Fruit fly (Drosophila melanogaster) whole organism, embryonic: ENCODE results near the gene AMPdeam.

Experiments
- Bdp1 ChIP-seq: fragments of 200-800 bp; sonication (Bioruptor generic); optimal IDR thresholded peaks from 3 replicates; lab custom pipeline; 2016; ENCODE audit warnings: missing biosample characterization, missing genetic modification characterization
- BtbVII ChIP-seq: fragments of 200-800 bp; sonication (Bioruptor generic); optimal IDR thresholded peaks from 3 replicates; lab custom pipeline; 2017; ENCODE audit warnings: missing biosample characterization, mild to moderate bottlenecking, missing genetic modification characterization
- CG10147 ChIP-seq: fragments of 200-800 bp; sonication (Bioruptor generic); optimal IDR thresholded peaks from 2 replicates; lab custom pipeline; 2019; ENCODE audit warnings: missing biosample characterization, mild to moderate bottlenecking, missing genetic modification characterization, moderate library complexity
- CG11723 ChIP-seq: fragments of 200-800 bp; sonication (Bioruptor generic); optimal IDR thresholded peaks from 2 replicates; lab custom pipeline; 2017; ENCODE audit warnings: missing biosample characterization, mild to moderate bottlenecking, missing genetic modification characterization
- CG12219 ChIP-seq: fragments of 200-800 bp; sonication (Bioruptor generic); optimal IDR thresholded peaks from 3 replicates; lab custom pipeline; 2018; ENCODE audit warnings: missing biosample characterization, mild to moderate bottlenecking, missing genetic modification characterization
- CG14710 ChIP-seq: fragments of 200-800 bp; sonication (Bioruptor generic); optimal IDR thresholded peaks from 3 replicates; lab custom pipeline; 2019; ENCODE audit warnings: missing biosample characterization, mild to moderate bottlenecking, missing genetic modification characterization, moderate library complexity
- CG15601 ChIP-seq: fragments of 200-800 bp; sonication (Bioruptor generic); optimal IDR thresholded peaks from 3 replicates; lab custom pipeline; 2019; ENCODE audit warnings: missing biosample characterization, mild to moderate bottlenecking, missing genetic modification characterization, moderate library complexity
- CG17186 ChIP-seq: fragments of 200-800 bp; sonication (Bioruptor generic); optimal IDR thresholded peaks from 3 replicates; lab custom pipeline; 2017; ENCODE audit warnings: missing biosample characterization, missing genetic modification reagents, missing genetic modification characterization
- CG1832 ChIP-seq: fragments of 200-800 bp; sonication (Bioruptor generic); optimal IDR thresholded peaks from 2 replicates; lab custom pipeline; 2017; ENCODE audit warnings: missing biosample characterization, mild to moderate bottlenecking, missing genetic modification characterization, inconsistent platforms
- CG2116 ChIP-seq: fragments of 200-800 bp; sonication (Bioruptor generic); optimal IDR thresholded peaks from 3 replicates; lab custom pipeline; 2018; ENCODE audit warnings: missing biosample characterization, mild to moderate bottlenecking, missing genetic modification characterization
- CG2202 ChIP-seq: fragments of 200-800 bp; sonication (Bioruptor generic); optimal IDR thresholded peaks from 2 replicates; lab custom pipeline; 2018; ENCODE audit warnings: missing biosample characterization, mild to moderate bottlenecking, missing genetic modification characterization
- CG4328 ChIP-seq: fragments of 200-800 bp; sonication (Bioruptor generic); optimal IDR thresholded peaks from 3 replicates; lab custom pipeline; 2017; ENCODE audit warnings: missing biosample characterization, missing genetic modification reagents, missing genetic modification characterization
- CG4617 ChIP-seq: fragments of 200-800 bp; sonication (Bioruptor generic); optimal IDR thresholded peaks from 3 replicates; lab custom pipeline; 2016; ENCODE audit warnings: missing biosample characterization, missing genetic modification characterization, borderline replicate concordance
- CG5953 ChIP-seq: fragments of 200-800 bp; sonication (Bioruptor generic); IDR thresholded peaks from 2 replicates; pipeline ENCODE4 v1.3.6; 2022; ENCODE audit warnings: missing biosample characterization, missing genetic modification characterization
- CG8281 ChIP-seq: fragments of 200-800 bp; sonication (Bioruptor generic); optimal IDR thresholded peaks from 2 replicates; lab custom pipeline; 2018; ENCODE audit warnings: missing biosample characterization, mild to moderate bottlenecking, missing genetic modification characterization, moderate library complexity
- CG8290 ChIP-seq, 3 experiments: fragments of 200-800 bp; sonication (Bioruptor generic); optimal IDR thresholded peaks; 2 replicates each; lab custom pipeline; 2016 to 2019; ENCODE audit warnings: missing biosample characterization in 3 of 3, missing genetic modification characterization in 3 of 3, mild to moderate bottlenecking in 2 of 3, moderate library complexity in 1 of 3
- CG8478 ChIP-seq: fragments of >200 bp; optimal IDR thresholded peaks from 2 replicates; lab custom pipeline; 2018
- CoRest ChIP-seq: fragments of 200-800 bp; sonication (Bioruptor generic); optimal IDR thresholded peaks from 3 replicates; lab custom pipeline; 2018; ENCODE audit warnings: missing biosample characterization, mild to moderate bottlenecking, missing genetic modification characterization, moderate library complexity
- Drgx ChIP-seq: fragments of 200-800 bp; sonication (Bioruptor generic); IDR thresholded peaks from 2 replicates; pipeline ENCODE4 v1.3.6; 2022; ENCODE audit warnings: missing biosample characterization, missing genetic modification characterization
- E2f2 ChIP-seq: fragments of 200-800 bp; sonication (Bioruptor generic); IDR thresholded peaks from 2 replicates; pipeline ENCODE4 v1.3.6; 2022; ENCODE audit warnings: missing biosample characterization, missing genetic modification characterization
- NC2β ChIP-seq: fragments of 200-800 bp; sonication (Bioruptor generic); optimal IDR thresholded peaks from 2 replicates; lab custom pipeline; 2016; ENCODE audit warnings: missing biosample characterization, missing genetic modification characterization
- Nf-YB ChIP-seq: fragments of 200-800 bp; sonication (Bioruptor generic); optimal IDR thresholded peaks from 3 replicates; lab custom pipeline; 2019; ENCODE audit warnings: missing biosample characterization, mild to moderate bottlenecking, missing genetic modification characterization, moderate library complexity
- bcd ChIP-seq: fragments of 200-800 bp; sonication (Bioruptor generic); optimal IDR thresholded peaks from 2 replicates; lab custom pipeline; 2017; ENCODE audit warnings: missing biosample characterization, mild to moderate bottlenecking, missing genetic modification characterization
- bsh ChIP-seq, 2 experiments: fragments of 200-800 bp; sonication (Bioruptor generic); optimal IDR thresholded peaks; 2 replicates each; lab custom pipeline; 2017 to 2018; ENCODE audit warnings: mild to moderate bottlenecking in 2 of 2, missing biosample characterization in 2 of 2, missing genetic modification characterization in 2 of 2, moderate library complexity in 1 of 2
- cg ChIP-seq: fragments of 200-800 bp; sonication (Bioruptor generic); optimal IDR thresholded peaks from 3 replicates; lab custom pipeline; 2019; ENCODE audit warnings: missing biosample characterization, mild to moderate bottlenecking, missing genetic modification characterization, moderate library complexity
- corto ChIP-seq: fragments of 200-800 bp; sonication (Bioruptor generic); optimal IDR thresholded peaks from 2 replicates; lab custom pipeline; 2016; ENCODE audit warnings: missing biosample characterization, mild to moderate bottlenecking, missing genetic modification characterization, moderate library complexity
- dm ChIP-seq: fragments of 200-800 bp; sonication (Bioruptor generic); optimal IDR thresholded peaks from 3 replicates; lab custom pipeline; 2016; ENCODE audit warnings: missing biosample characterization, missing genetic modification characterization
- dmrt11E ChIP-seq: fragments of 200-800 bp; sonication (Bioruptor generic); optimal IDR thresholded peaks from 3 replicates; lab custom pipeline; 2018; ENCODE audit warnings: missing biosample characterization, mild to moderate bottlenecking, missing genetic modification characterization, moderate library complexity
- eyg ChIP-seq: fragments of 200-800 bp; sonication (Bioruptor generic); optimal IDR thresholded peaks from 3 replicates; lab custom pipeline; 2016; ENCODE audit warnings: missing biosample characterization, missing genetic modification characterization
- fd64A ChIP-seq: fragments of 200-800 bp; sonication (Bioruptor generic); optimal IDR thresholded peaks from 3 replicates; lab custom pipeline; 2018; ENCODE audit warnings: missing biosample characterization, mild to moderate bottlenecking, missing genetic modification characterization
- gce ChIP-seq: fragments of 200-800 bp; sonication (Bioruptor generic); IDR thresholded peaks from 3 replicates; pipeline ENCODE4 v1.3.6; 2022; ENCODE audit warnings: missing biosample characterization, missing genetic modification characterization
- grn ChIP-seq: fragments of 200-800 bp; sonication (Bioruptor generic); optimal IDR thresholded peaks from 3 replicates; lab custom pipeline; 2017; ENCODE audit warnings: missing biosample characterization, missing genetic modification characterization
- ham ChIP-seq: fragments of 200-800 bp; sonication (Bioruptor generic); IDR thresholded peaks from 2 replicates; pipeline ENCODE4 v1.3.6; 2022; ENCODE audit warnings: missing biosample characterization, missing genetic modification characterization
- hkb ChIP-seq, 2 experiments: fragments of 200-800 bp in 1 of 2; fragments of >200 bp in 1 of 2; sonication (Bioruptor generic) in 1 of 2; IDR thresholded peaks in 1 of 2; optimal IDR thresholded peaks in 1 of 2; 2 replicates each; pipeline versions ENCODE4 v1.3.6 to Lab custom; 2017 to 2022; ENCODE audit warnings: missing biosample characterization in 1 of 2, missing genetic modification characterization in 1 of 2
- ind ChIP-seq: fragments of 200-800 bp; sonication (Bioruptor generic); optimal IDR thresholded peaks from 3 replicates; lab custom pipeline; 2016; ENCODE audit warnings: missing biosample characterization, missing genetic modification characterization
- lab ChIP-seq: fragments of 200-800 bp; sonication (Bioruptor generic); optimal IDR thresholded peaks from 3 replicates; lab custom pipeline; 2017; ENCODE audit warnings: missing biosample characterization, missing genetic modification characterization, mild to moderate bottlenecking, moderate library complexity, missing genetic modification reagents
- nerfin-1 ChIP-seq: fragments of 200-800 bp; sonication (Bioruptor generic); optimal IDR thresholded peaks from 3 replicates; lab custom pipeline; 2019; ENCODE audit warnings: missing biosample characterization, mild to moderate bottlenecking, missing genetic modification characterization, moderate library complexity
- nmo ChIP-seq: fragments of 200-800 bp; sonication (Bioruptor generic); optimal IDR thresholded peaks from 2 replicates; lab custom pipeline; 2018; ENCODE audit warnings: missing biosample characterization, mild to moderate bottlenecking, missing genetic modification characterization, moderate library complexity
- onecut ChIP-seq: fragments of 200-800 bp; sonication (Bioruptor generic); IDR thresholded peaks from 2 replicates; pipeline ENCODE4 v1.3.6; 2022; ENCODE audit warnings: missing biosample characterization, missing genetic modification characterization
- rib ChIP-seq: fragments of 200-800 bp; sonication (Bioruptor generic); IDR thresholded peaks from 2 replicates; pipeline ENCODE4 v1.3.6; 2022; ENCODE audit warnings: missing biosample characterization, missing genetic modification characterization
- scrt ChIP-seq: fragments of 200-800 bp; sonication (Bioruptor generic); optimal IDR thresholded peaks from 2 replicates; lab custom pipeline; 2018; ENCODE audit warnings: missing biosample characterization, mild to moderate bottlenecking, missing genetic modification characterization, moderate library complexity
- sens ChIP-seq: fragments of 200-800 bp; sonication (Bioruptor generic); peaks from one replicate; lab custom pipeline; 2016; ENCODE audit warnings: missing biosample characterization, missing genetic modification characterization
- seq ChIP-seq: fragments of 200-800 bp; sonication (Bioruptor generic); IDR thresholded peaks from 2 replicates; pipeline ENCODE4 v1.3.6; 2022; ENCODE audit warnings: missing biosample characterization, missing genetic modification characterization
- sqz ChIP-seq: fragments of 200-800 bp; sonication (Bioruptor generic); optimal IDR thresholded peaks from 3 replicates; lab custom pipeline; 2018; ENCODE audit warnings: missing biosample characterization, mild to moderate bottlenecking, missing genetic modification characterization
- tll ChIP-seq, 2 experiments: fragments of 200-800 bp in 1 of 2; fragments of >200 bp in 1 of 2; sonication (Bioruptor generic) in 1 of 2; optimal IDR thresholded peaks; 2 replicates each; lab custom pipeline; 2017 to 2019; ENCODE audit warnings: missing biosample characterization in 2 of 2, missing genetic modification characterization in 2 of 2, mild to moderate bottlenecking in 1 of 2, moderate library complexity in 1 of 2
- trh ChIP-seq: fragments of 200-800 bp; sonication (Bioruptor generic); optimal IDR thresholded peaks from 2 replicates; lab custom pipeline; 2016; ENCODE audit warnings: missing biosample characterization, missing genetic modification characterization
- ttk ChIP-seq: fragments of 200-800 bp; sonication (Bioruptor generic); IDR thresholded peaks from 2 replicates; pipeline ENCODE4 v2.1.2; 2022; ENCODE audit warnings: missing biosample characterization, missing genetic modification characterization
- vvl ChIP-seq: fragments of 200-800 bp; sonication (Bioruptor generic); IDR thresholded peaks from 2 replicates; pipeline ENCODE4 v1.3.6; 2022; ENCODE audit warnings: missing biosample characterization, missing genetic modification characterization
- z ChIP-seq: fragments of 200-800 bp; sonication (Bioruptor generic); IDR thresholded peaks from 3 replicates; pipeline ENCODE4 v1.3.6; 2022; ENCODE audit warnings: missing biosample characterization, missing genetic modification characterization

The AMPdeam gene

DNA sequence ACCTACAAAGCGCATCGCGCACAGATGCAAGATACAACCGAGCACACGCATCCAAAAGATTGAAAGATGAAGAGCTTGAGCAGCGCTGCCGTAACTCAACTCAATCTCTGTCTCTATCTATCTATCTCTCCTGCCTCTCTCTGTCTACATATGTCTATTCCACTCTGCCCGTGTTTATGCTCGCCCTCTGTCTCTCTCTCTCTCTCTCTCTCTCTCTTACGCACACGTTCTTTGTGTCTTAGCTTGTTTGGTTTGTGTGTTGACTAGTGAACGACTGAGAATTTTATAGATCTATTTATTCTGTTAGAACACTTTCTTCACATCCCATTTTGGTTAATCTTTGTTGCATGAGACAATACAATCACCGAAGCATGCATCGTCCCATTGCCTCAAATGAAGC is 40.1 kb downstream of the AMPdeam start (continued):
- TF ChIP-seq CG11723 = no peak
- peak; percentile 32 for TF ChIP-seq CG14710
- no peak for TF ChIP-seq CG2116 (GFP tag; lab: Kevin White, UChicago)
- peak; percentile 76 for TF ChIP-seq CG1832 (GFP tag; lab: Kevin White, UChicago)
- no peak for TF ChIP-seq rib (GFP tag; lab: Robert Waterston, UW)
- TF ChIP-seq CG10147 (GFP tag; lab: Kevin White, UChicago) = no peak
- peak; percentile 18 for TF ChIP-seq nerfin-1 (tag; lab: Kevin White, UChicago)
- TF ChIP-seq CG4617 (GFP tag; lab: Kevin White, UChicago) = no peak
- peak; percentile 0 for TF ChIP-seq NC2β (GFP tag; lab: Kevin White, UChicago)
- peak in 1 of 2 experiments; percentile 32 for TF ChIP-seq bsh (GFP tag; optimal IDR thresholded peaks at IDR 0.05; lab: Kevin White, UChicago)
- peak; percentile 27; the same call in 1 of the 2 replicates for TF ChIP-seq ttk (GFP tag; lab: Robert Waterston, UW)
- TF ChIP-seq bcd (GFP tag; lab: Kevin White, UChicago) = no peak
- 0 out of 2 replicates have a peak, but pooled peaks have one; percentile 6 for TF ChIP-seq Drgx (GFP tag; lab: Robert Waterston, UW)
- peak; percentile 91 for TF ChIP-seq CG8478
- TF ChIP-seq lab (GFP tag; lab: Kevin White, UChicago) = peak; percentile 5
- peak; percentile 2 for TF ChIP-seq dm (GFP tag; lab: Kevin White, UChicago)
- no peak for TF ChIP-seq corto (GFP tag; lab: Kevin White, UChicago)
- TF ChIP-seq tll (GFP tag; optimal IDR thresholded peaks at IDR 0.05; lab: Kevin White, UChicago) = peak in 1 of 2 experiments; percentile 47
- no peak for TF ChIP-seq BtbVII (GFP tag; lab: Kevin White, UChicago)
- peak; percentile 16 for TF ChIP-seq dmrt11E (tag; lab: Kevin White, UChicago)
- TF ChIP-seq ind (GFP tag; lab: Kevin White, UChicago) = no peak
- peak; percentile 42 for TF ChIP-seq vvl (GFP tag; lab: Robert Waterston, UW)
- peak; percentile 2 for TF ChIP-seq CG2202 (tag; lab: Kevin White, UChicago)
- no peak for TF ChIP-seq hkb (optimal IDR thresholded peaks at IDR 0.05; lab: Kevin White, UChicago)
- TF ChIP-seq hkb (GFP tag; IDR thresholded peaks at IDR 0.05; lab: Robert Waterston, UW) = no peak
- TF ChIP-seq eyg (GFP tag; lab: Kevin White, UChicago) = no peak
- TF ChIP-seq nmo (GFP tag; lab: Kevin White, UChicago) = peak; percentile 23
- peak; percentile 8 for TF ChIP-seq CG17186 (GFP tag; lab: Kevin White, UChicago)
- TF ChIP-seq CG15601 (tag; lab: Kevin White, UChicago) = peak; percentile 55
- peak; percentile 32 for TF ChIP-seq fd64A
- peak; percentile 16 for TF ChIP-seq Nf-YB (GFP tag; lab: Kevin White, UChicago)
- no peak for TF ChIP-seq ham (GFP tag; lab: Robert Waterston, UW)
- TF ChIP-seq gce (GFP tag; lab: Robert Waterston, UW) = peak; percentile 10; the same call in 1 of the 3 replicates
- TF ChIP-seq CG8281 (tag; lab: Kevin White, UChicago) = peak; percentile 22
- 0 out of 2 replicates have a peak, but pooled peaks have one; percentile 14 for TF ChIP-seq onecut (GFP tag; lab: Robert Waterston, UW)
- TF ChIP-seq scrt (GFP tag; lab: Kevin White, UChicago) = no peak
- TF ChIP-seq z (GFP tag; lab: Robert Waterston, UW) = peak; percentile 91
- no peak for TF ChIP-seq Bdp1 (GFP tag; lab: Kevin White, UChicago)
- TF ChIP-seq CG4328 (GFP tag; lab: Kevin White, UChicago) = no peak
- TF ChIP-seq sqz (GFP tag; lab: Kevin White, UChicago) = no peak
- peak; percentile 46 for TF ChIP-seq CoRest (tag; lab: Kevin White, UChicago)
- TF ChIP-seq trh (GFP tag; lab: Kevin White, UChicago) = no peak
- TF ChIP-seq E2f2 (GFP tag; lab: Robert Waterston, UW) = peak; percentile 11; the same call in 1 of the 2 replicates
- TF ChIP-seq CG5953 (GFP tag; lab: Robert Waterston, UW) = no peak
- peak; percentile 82 for TF ChIP-seq cg (GFP tag; lab: Kevin White, UChicago)
- peak; percentile 28 for TF ChIP-seq grn (GFP tag; lab: Kevin White, UChicago)
- TF ChIP-seq sens (GFP tag; lab: Kevin White, UChicago) = peak; percentile 87
- TF ChIP-seq seq (GFP tag; lab: Robert Waterston, UW) = no peak
- no peak for TF ChIP-seq CG12219
- peak; percentile 92 for TF ChIP-seq CG8290 (GFP tag; optimal IDR thresholded peaks at IDR 0.05; lab: Kevin White, UChicago)
- TF ChIP-seq CG8290 (tag; optimal IDR thresholded peaks at IDR 0.05; lab: Kevin White, UChicago) = peak; percentile 77 to 98
- TF ChIP-seq, all 482 proteins: peak for 65
